Worm (Caenorhabditis elegans) whole organism, early embryonic: ENCODE data around the gene R02D5.7.

Experiments used
- B0310.2 ChIP-seq: sonication (generic microtip); optimal IDR thresholded peaks from 2 replicates; lab custom pipeline; 2016; ENCODE audit warnings: mild to moderate bottlenecking, missing genetic modification characterization, missing compliant biosample characterization
- F13C5.2 ChIP-seq: sonication (generic microtip); optimal IDR thresholded peaks from 2 replicates; lab custom pipeline; 2017; ENCODE audit warnings: mild to moderate bottlenecking, missing genetic modification characterization, inconsistent platforms, missing compliant biosample characterization
- aly-1 ChIP-seq: sonication (generic microtip); optimal IDR thresholded peaks from 2 replicates; lab custom pipeline; 2016; ENCODE audit warnings: missing genetic modification characterization, missing compliant biosample characterization
- ama-1 ChIP-seq: fragments of 150-350 bp; optimal IDR thresholded peaks from 2 replicates; lab custom pipeline; 2014
- ceh-13 ChIP-seq: fragments of 200-800 bp; sonication (Bioruptor generic); optimal IDR thresholded peaks from 2 replicates; lab custom pipeline; 2018; ENCODE audit warnings: mild to moderate bottlenecking, missing genetic modification characterization, missing compliant biosample characterization
- ceh-36 ChIP-seq: sonication (generic microtip); optimal IDR thresholded peaks from 2 replicates; lab custom pipeline; 2016; ENCODE audit warnings: missing genetic modification characterization, inconsistent platforms, missing compliant biosample characterization
- hmbx-1 ChIP-seq: sonication (generic microtip); optimal IDR thresholded peaks from 2 replicates; lab custom pipeline; 2016; ENCODE audit warnings: mild to moderate bottlenecking, missing genetic modification characterization, missing compliant biosample characterization
- hnd-1 ChIP-seq: sonication (generic microtip); optimal IDR thresholded peaks from 2 replicates; lab custom pipeline; 2016; ENCODE audit warnings: missing genetic modification characterization, missing compliant biosample characterization
- pes-1 ChIP-seq: fragments of 200-800 bp; sonication (Bioruptor generic); IDR thresholded peaks from 2 replicates; pipeline ENCODE4 v1.3.6; 2022; ENCODE audit warnings: missing genetic modification reagents, missing genetic modification characterization, missing compliant biosample characterization
- scrt-1 ChIP-seq: fragments of 200-800 bp; sonication (Bioruptor generic); IDR thresholded peaks from 2 replicates; pipeline ENCODE4 v1.3.6; 2022; ENCODE audit warnings: missing genetic modification characterization, missing compliant biosample characterization
- sea-1 ChIP-seq: fragments of 200-800 bp; sonication (Bioruptor generic); conservative IDR thresholded peaks from 2 replicates; pipeline ENCODE4 v1.3.6; 2022; ENCODE audit warnings: missing genetic modification characterization, missing compliant biosample characterization
- tbx-11 ChIP-seq: fragments of 200-800 bp; sonication (Bioruptor generic); IDR thresholded peaks from 2 replicates; pipeline ENCODE4 v1.3.6; 2022; ENCODE audit warnings: missing genetic modification characterization, missing compliant biosample characterization
- tra-4 ChIP-seq: sonication (generic microtip); optimal IDR thresholded peaks from 2 replicates; lab custom pipeline; 2017; ENCODE audit warnings: missing genetic modification characterization, missing compliant biosample characterization

DNA sequence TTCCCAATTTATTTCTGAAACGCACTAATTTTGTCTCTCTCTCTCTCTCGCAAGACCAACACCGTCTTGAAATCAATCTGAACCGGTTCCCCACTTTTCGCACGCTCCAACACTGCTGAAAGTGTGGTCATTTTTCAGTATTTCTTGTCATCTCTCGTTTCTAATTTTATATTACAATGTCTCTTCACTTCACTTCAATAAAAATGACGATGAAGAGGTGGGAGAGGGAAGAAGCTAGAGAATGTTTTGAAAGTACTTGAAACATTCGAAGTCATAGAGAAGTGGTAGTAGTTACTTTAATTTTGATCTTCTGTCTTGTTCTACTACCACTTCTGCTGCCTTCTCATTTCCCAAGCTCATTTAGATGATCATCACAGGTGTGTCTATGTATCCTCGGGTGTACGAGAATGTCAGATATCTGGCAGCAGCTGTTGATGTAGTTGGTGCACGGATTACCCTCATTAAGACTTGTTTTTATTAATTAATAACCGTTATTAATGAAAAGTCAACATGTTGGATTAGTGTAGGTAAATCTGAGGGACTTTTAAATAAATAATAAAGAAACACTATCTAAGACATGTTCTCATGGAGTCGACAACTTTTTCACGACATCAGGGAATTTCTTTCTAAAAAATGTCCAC lies 43.1 kb downstream of the R02D5.7 start:
- no peak for TF ChIP-seq aly-1 (tag; lab: Kevin White, UChicago)
- no peak for TF ChIP-seq hnd-1 (tag; lab: Kevin White, UChicago)
- no peak for TF ChIP-seq hmbx-1 (tag; lab: Kevin White, UChicago)
- no peak for TF ChIP-seq tbx-11 (GFP tag; lab: Robert Waterston, UW)
- TF ChIP-seq ceh-13 (GFP tag; lab: Kevin White, UChicago), result no peak
- TF ChIP-seq tra-4 (tag; lab: Kevin White, UChicago), result no peak
- TF ChIP-seq scrt-1 (GFP tag; lab: Robert Waterston, UW), result no peak
- no peak for TF ChIP-seq ceh-36
- no peak for TF ChIP-seq pes-1
- TF ChIP-seq ama-1 (lab: Kevin White, UChicago), result no peak
- TF ChIP-seq F13C5.2 (tag; lab: Kevin White, UChicago), result no peak
- TF ChIP-seq sea-1 (GFP tag; lab: Robert Waterston, UW), result no peak
- TF ChIP-seq B0310.2, result no peak
